Worm (Caenorhabditis elegans): ENCODE results near the gene nspe-2.

The nspe-2 gene

DNA sequence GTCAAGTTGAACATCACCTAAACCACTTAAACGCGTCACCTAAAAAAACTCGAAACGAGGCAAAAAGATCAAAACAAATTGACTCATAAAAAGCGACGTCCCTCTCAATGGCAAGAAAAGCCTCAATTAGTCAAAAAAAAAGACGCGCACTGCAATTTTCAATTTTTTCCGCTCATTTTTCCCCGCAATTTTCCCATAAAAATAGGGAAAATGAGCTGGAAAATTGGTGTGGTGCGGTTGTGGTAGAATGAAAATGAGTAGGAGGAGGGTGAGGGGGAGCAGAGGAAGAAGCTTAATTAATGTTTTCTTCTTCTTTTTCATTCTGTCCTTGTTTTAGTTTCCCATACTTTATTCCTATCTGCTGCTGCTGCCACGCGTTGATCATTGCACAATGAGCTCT lies 38.4 kb upstream of the nspe-2 start:
- no peak for TF ChIP-seq mec-3 (tag; optimal IDR thresholded peaks at IDR 0.05; ENCODE audit: borderline replicate concordance)
- peak; percentile 63 for TF ChIP-seq ceh-14 (tag; optimal IDR thresholded peaks at IDR 0.05)
- no peak for TF ChIP-seq pha-4 (tag; optimal IDR thresholded peaks at IDR 0.05)

- TF ChIP-seq madf-2 (tag; optimal IDR thresholded peaks at IDR 0.05) (no peak), K02D7.2 (tag; optimal IDR thresholded peaks at IDR 0.05) (no peak), ceh-34 (tag; optimal IDR thresholded peaks at IDR 0.05) (no peak), fkh-6 (tag; optimal IDR thresholded peaks at IDR 0.05) (no peak), dve-1 (tag; optimal IDR thresholded peaks at IDR 0.05) (no peak), Y22D7AL.16 (tag; optimal IDR thresholded peaks at IDR 0.05) (no peak), hlh-30 (tag; optimal IDR thresholded peaks at IDR 0.05; ENCODE audit: insufficient read depth) (no peak), npax-4 (tag; optimal IDR thresholded peaks at IDR 0.05) (no peak), K09A11.1 (tag; optimal IDR thresholded peaks at IDR 0.05; ENCODE audit: insufficient read depth) (no peak), pag-3 (tag; optimal IDR thresholded peaks at IDR 0.05; ENCODE audit: borderline replicate concordance) (no peak), pqm-1 (tag; optimal IDR thresholded peaks at IDR 0.05) (no peak), hlh-13 (GFP tag; optimal IDR thresholded peaks at IDR 0.05) (no peak), ceh-22 (tag; optimal IDR thresholded peaks at IDR 0.05) (no peak), T23F11.4 (GFP tag; optimal IDR thresholded peaks at IDR 0.05) (no peak), ceh-31 (tag; optimal IDR thresholded peaks at IDR 0.05) (no peak), tbx-2 (tag; optimal IDR thresholded peaks at IDR 0.05) (no peak), fax-1 (tag; optimal IDR thresholded peaks at IDR 0.05) (no peak), mec-3 (tag; optimal IDR thresholded peaks at IDR 0.05; ENCODE audit: borderline replicate concordance) (no peak), ahr-1 (tag; optimal IDR thresholded peaks at IDR 0.05) (no peak)
These were observed 36.6 kb upstream of the nspe-2 start for ce11 chrII:12655816-12656215.

ce11 chrII:12654447-12654846 lies 35.3 kb upstream of the nspe-2 start, which contains the start of gene rgs-4:
TSS of gene rgs-4 (plus strand) at chrII:12654747.
- TF ChIP-seq ceh-14 (tag; optimal IDR thresholded peaks at IDR 0.05) = no peak
- no peak for TF ChIP-seq ceh-24 (tag; optimal IDR thresholded peaks at IDR 0.05)
- TF ChIP-seq F13H6.1 (tag; optimal IDR thresholded peaks at IDR 0.05) = no peak
- TF ChIP-seq C38D4.7 (GFP tag; optimal IDR thresholded peaks at IDR 0.05) = no peak
- no peak for TF ChIP-seq ref-2 (tag; optimal IDR thresholded peaks at IDR 0.05)
- TF ChIP-seq che-1 (tag; optimal IDR thresholded peaks at IDR 0.05) = no peak
- no peak for TF ChIP-seq madf-2 (tag; optimal IDR thresholded peaks at IDR 0.05)
- TF ChIP-seq odd-2 (tag; optimal IDR thresholded peaks at IDR 0.05) = no peak
- no peak for TF ChIP-seq pqm-1 (tag; optimal IDR thresholded peaks at IDR 0.05)
- no peak for TF ChIP-seq hlh-8 (tag; optimal IDR thresholded peaks at IDR 0.05)
- no peak for TF ChIP-seq unc-55 (GFP tag; optimal IDR thresholded peaks at IDR 0.05)
- TF ChIP-seq dve-1 (tag; optimal IDR thresholded peaks at IDR 0.05) = no peak
- TF ChIP-seq tbx-7 (tag; optimal IDR thresholded peaks at IDR 0.05) = no peak
- no peak for TF ChIP-seq hlh-6 (tag; optimal IDR thresholded peaks at IDR 0.05)
- no peak for TF ChIP-seq ets-4 (tag; optimal IDR thresholded peaks at IDR 0.05)
- TF ChIP-seq unc-86 (tag; optimal IDR thresholded peaks at IDR 0.05) = no peak
- TF ChIP-seq elt-4 (tag; optimal IDR thresholded peaks at IDR 0.05) = no peak
- TF ChIP-seq tbx-2 (tag; optimal IDR thresholded peaks at IDR 0.05) = no peak

DNA sequence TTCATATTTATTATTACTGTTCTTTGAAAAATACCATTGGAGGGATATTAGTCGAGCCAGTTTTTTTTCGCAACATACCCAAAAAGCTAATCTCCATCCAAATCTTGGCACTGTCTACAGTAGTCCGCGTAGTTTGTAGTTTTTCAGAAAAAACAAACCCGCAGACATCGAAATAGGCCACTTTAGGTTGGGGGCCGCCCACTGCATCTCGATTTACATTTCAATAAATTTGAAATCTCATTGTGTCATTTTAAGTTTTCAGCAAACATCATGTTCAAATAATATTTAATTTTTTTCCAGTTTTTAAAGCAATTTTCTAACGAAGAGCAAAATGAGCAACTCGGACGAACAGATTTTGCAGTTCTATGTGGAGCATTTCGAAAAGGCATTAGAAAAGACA lies 21.2 kb upstream of the nspe-2 start, which contains the start of gene nhr-235:
TSS of gene nhr-235 (plus strand) at position 301 of the 400 bp plus-strand sequence.
- TF ChIP-seq rnt-1 (tag; optimal IDR thresholded peaks at IDR 0.05) = no peak
- TF ChIP-seq syd-9 (tag; optimal IDR thresholded peaks at IDR 0.05) = no peak
- no peak for TF ChIP-seq ama-1 (optimal IDR thresholded peaks at IDR 0.05)
- no peak for TF ChIP-seq unc-3 (GFP tag; conservative IDR thresholded peaks at IDR 0.05)
- TF ChIP-seq unc-3 (tag; optimal IDR thresholded peaks at IDR 0.05) = no peak
- TF ChIP-seq sox-2 (GFP tag; IDR thresholded peaks at IDR 0.05) = no peak
- no peak for TF ChIP-seq pros-1 (tag; optimal IDR thresholded peaks at IDR 0.05)
- no peak for TF ChIP-seq fkh-10 (GFP tag; optimal IDR thresholded peaks at IDR 0.05)
- TF ChIP-seq zip-5 (tag; optimal IDR thresholded peaks at IDR 0.05) = no peak
- no peak for TF ChIP-seq pha-2 (tag; optimal IDR thresholded peaks at IDR 0.05)
- TF ChIP-seq fkh-6 (tag; optimal IDR thresholded peaks at IDR 0.05) = no peak
- TF ChIP-seq pat-9 (tag; optimal IDR thresholded peaks at IDR 0.05) = no peak
- TF ChIP-seq ceh-2 (tag; optimal IDR thresholded peaks at IDR 0.05) = no peak
- TF ChIP-seq tbx-2 (tag; optimal IDR thresholded peaks at IDR 0.05) = no peak
- TF ChIP-seq dve-1 (tag; optimal IDR thresholded peaks at IDR 0.05) = no peak
- no peak for TF ChIP-seq ceh-14 (tag; optimal IDR thresholded peaks at IDR 0.05)
